Worm (Caenorhabditis elegans): ENCODE measurements around the gene Y9C2UA.1.

Gene Y9C2UA.1

DNA sequence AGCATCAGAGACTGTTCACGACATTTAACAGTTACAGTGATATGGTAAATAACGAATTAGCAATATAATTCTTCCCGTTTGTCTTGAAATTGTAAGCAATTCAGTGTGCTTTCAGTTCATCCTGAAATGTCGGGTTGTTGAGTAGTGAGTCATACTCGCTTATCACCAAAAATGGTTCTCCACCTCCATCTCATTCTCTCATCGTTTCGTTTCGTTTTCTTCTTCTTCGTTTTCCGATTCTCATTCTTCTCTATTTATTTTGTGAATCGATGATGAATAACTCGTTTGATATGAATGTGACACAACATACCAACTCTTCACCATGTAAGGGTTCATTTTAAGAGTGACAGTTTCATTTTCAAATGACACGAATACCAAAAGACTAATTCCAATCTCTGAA, 23.0 kb upstream of the Y9C2UA.1 start:
- no peak for TF ChIP-seq unc-62 (GFP tag; optimal IDR thresholded peaks at IDR 0.05)

ce11 chrII:9117789-9118242, 21.6 kb upstream of the Y9C2UA.1 start:
- no peak for TF ChIP-seq unc-62 (GFP tag; optimal IDR thresholded peaks at IDR 0.05)

ce11 chrII:9120329-9120728, 19.1 kb upstream of the Y9C2UA.1 start:
- TF ChIP-seq unc-62 (GFP tag; optimal IDR thresholded peaks at IDR 0.05), result no peak

ce11 chrII:9120813-9121554, 18.5 kb upstream of the Y9C2UA.1 start:
- no peak for TF ChIP-seq unc-62 (GFP tag; optimal IDR thresholded peaks at IDR 0.05)

DNA sequence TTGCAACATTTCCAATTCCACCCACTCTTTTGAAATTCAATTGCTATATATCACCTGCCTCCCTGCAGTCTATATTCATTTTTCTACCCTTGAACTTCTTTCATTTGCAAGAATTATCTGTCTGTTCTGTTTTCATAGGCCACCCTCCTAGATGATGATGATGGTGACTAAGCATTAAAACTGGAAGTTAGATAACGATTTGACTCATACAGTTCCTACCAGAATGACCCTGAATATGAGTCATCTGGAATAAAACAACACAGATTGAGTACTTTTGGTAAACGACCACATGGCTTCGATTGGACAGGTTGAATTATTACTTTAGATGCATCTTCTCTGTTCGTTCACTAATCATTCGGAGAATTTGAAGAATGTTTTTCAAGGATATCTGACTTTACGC, 15.1 kb upstream of the Y9C2UA.1 start:
- no peak for TF ChIP-seq unc-62 (GFP tag; optimal IDR thresholded peaks at IDR 0.05)

ce11 chrII:9125007-9125406, 14.4 kb upstream of the Y9C2UA.1 start:
- no peak for TF ChIP-seq unc-62 (GFP tag; optimal IDR thresholded peaks at IDR 0.05)

DNA sequence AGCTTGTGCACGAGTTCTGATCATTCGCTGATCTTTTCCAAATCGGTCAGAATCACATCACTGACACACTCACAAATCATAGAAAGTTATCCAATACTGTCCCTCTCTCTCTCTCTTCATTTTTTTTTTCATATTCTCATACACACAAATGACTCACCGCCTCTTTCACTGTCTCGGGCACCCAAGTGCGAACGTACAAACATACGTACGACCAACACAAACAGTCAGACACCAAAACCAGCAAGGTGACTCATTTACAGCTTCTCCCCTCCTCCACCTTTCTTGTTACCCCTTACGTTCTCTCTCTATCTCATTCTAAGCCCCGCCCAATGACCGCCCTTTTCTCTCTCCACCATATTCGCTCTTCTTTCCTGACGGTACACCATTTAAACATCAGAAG, 12.5 kb upstream of the Y9C2UA.1 start:
- TF ChIP-seq unc-62 (GFP tag; optimal IDR thresholded peaks at IDR 0.05), result no peak

ce11 chrII:9127379-9127778, 12.1 kb upstream of the Y9C2UA.1 start:
- TF ChIP-seq unc-62 (GFP tag; optimal IDR thresholded peaks at IDR 0.05), result no peak

DNA sequence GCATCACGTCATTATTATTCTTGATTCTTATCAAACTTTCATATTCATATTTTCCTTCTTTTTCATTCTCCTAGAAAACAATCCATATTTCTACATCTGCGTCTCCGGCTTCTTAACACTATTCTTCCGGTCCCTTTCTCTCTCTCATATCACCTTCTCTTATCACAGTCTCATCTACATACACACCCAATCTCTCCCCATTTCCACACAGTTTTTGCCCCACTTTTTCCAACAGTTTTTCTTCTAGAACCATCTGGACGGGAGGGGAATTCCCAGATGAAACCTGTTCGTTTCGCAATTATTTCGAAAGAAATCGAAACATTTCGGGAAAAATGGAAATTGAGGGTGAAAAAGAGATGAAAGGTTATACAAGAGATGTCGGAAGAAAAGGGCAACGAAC, 11.3 kb upstream of the Y9C2UA.1 start:
- no peak for TF ChIP-seq unc-62 (GFP tag; optimal IDR thresholded peaks at IDR 0.05)

ce11 chrII:9130339-9130738, 9.1 kb upstream of the Y9C2UA.1 start:
- no peak for TF ChIP-seq unc-62 (GFP tag; optimal IDR thresholded peaks at IDR 0.05)

DNA sequence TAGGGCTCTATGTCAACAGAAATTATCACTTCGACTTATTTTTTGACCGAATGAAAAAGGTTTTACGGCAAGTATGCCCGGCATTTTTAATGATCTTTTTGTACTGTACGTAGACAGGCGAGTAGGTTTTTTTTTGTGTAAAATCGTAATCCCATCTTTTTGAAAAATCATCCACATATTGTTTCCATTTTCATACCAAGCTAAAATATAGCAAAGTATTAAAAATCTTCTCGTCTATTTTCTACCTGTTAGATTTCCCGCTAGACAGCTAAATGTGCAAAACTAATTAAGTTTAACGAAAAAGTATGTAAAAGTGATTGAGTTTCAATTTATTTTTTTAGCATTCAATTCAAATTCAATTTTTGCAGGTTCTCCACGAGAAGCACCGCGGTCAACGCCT, 8.1 kb upstream of the Y9C2UA.1 start, which contains the start of gene C16D2.1:
Gene C16D2.1 (plus strand): TSS at position 301 of the 400 bp plus-strand sequence.
- no peak for TF ChIP-seq unc-62 (GFP tag; optimal IDR thresholded peaks at IDR 0.05)

DNA sequence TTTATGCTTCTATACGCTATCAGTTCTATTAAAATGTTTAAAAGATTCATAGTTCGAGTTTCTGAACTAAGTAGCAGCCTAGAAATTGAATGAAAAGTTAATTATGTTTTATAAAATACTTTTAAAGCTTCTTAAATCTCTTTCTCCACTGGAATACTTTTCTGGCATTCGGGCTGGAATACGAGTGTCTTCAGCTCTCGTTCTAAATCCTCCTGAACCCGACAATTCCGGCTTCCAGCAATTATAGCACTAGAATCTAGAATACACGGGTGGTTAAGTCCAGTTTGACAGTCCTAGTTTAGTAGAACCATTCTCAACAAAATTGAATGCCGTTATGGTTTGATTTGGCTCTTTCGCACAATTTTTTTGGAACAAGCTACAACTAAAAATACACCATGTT, 7.1 kb upstream of the Y9C2UA.1 start:
- no peak for TF ChIP-seq unc-62 (GFP tag; optimal IDR thresholded peaks at IDR 0.05)

ce11 chrII:9135878-9136277, 3.6 kb upstream of the Y9C2UA.1 start, which contains the start of gene nlp-78:
TSS of gene nlp-78 (plus strand) at chrII:9136178.
- no peak for TF ChIP-seq unc-62 (GFP tag; optimal IDR thresholded peaks at IDR 0.05)

ce11 chrII:9137803-9138202, 1.6 kb upstream of the Y9C2UA.1 start, which contains the start of gene C16D2.3:
TSS of gene C16D2.3 (plus strand) at chrII:9138103.
- no peak for TF ChIP-seq unc-62 (GFP tag; optimal IDR thresholded peaks at IDR 0.05)

- no peak for TF ChIP-seq unc-62 (GFP tag; optimal IDR thresholded peaks at IDR 0.05)
Measured at ce11 chrII:9141110-9141509, 1.7 kb downstream of the Y9C2UA.1 start.

- no peak for TF ChIP-seq unc-62 (GFP tag; optimal IDR thresholded peaks at IDR 0.05)
Measured at ce11 chrII:9143795-9144194, 4.3 kb downstream of the Y9C2UA.1 start.

DNA sequence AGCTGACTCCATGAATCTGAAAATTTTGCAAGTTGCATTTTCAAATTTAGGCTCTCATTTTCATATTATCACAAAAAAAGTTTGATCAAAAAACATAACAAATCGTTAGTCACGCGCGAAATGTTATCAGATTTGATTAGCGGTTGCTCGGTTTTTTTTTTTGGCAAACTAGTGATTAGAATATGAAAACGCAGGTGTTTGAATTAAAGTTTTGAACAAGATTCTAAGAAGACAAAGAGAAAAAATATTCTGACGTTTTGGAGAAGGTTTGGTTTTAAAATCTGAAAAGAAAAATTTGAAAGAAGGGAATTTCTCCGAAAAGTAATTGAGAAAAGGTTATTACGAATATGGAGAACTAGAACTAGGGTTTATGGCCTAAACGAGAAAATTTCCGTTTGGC, 4.9 kb downstream of the Y9C2UA.1 start:
- no peak for TF ChIP-seq unc-62 (GFP tag; optimal IDR thresholded peaks at IDR 0.05)

DNA sequence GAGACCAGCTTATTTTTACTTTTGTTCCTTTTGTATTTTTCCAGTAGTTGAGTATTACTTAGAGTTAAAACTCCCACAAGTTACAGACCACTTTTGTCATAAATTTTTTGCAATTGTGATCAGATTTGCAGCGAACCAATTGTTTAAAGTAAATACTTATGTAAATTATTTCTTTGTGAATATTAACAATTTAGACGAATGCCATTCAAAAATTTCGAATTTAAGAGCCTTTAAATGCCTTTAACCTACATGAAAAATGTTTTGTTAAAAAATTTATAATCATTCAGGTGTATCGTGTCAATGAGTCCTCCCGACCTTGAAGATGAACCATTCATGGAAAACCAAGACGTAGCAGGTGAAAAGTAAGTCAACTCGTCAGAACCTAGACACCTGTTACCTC, 6.5 kb downstream of the Y9C2UA.1 start, which contains the start of gene W07A12.4:
Gene W07A12.4 (plus strand): TSS at position 301 of the 400 bp plus-strand sequence.
- no peak for TF ChIP-seq unc-62 (GFP tag; optimal IDR thresholded peaks at IDR 0.05)

Data from whole organism, dauer.